Fruit fly (Drosophila melanogaster) whole organism, embryonic: ENCODE measurements around the gene CG14339.

ENCODE experiments used
- Adf1 ChIP-seq: fragments of 200-800 bp; sonication (Bioruptor generic); IDR thresholded peaks from 2 replicates; pipeline ENCODE4 v1.3.6; 2022; ENCODE audit warnings: missing biosample characterization, missing genetic modification characterization
- CG10267 ChIP-seq: fragments of 200-800 bp; sonication (Bioruptor generic); optimal IDR thresholded peaks from 2 replicates; lab custom pipeline; 2018; ENCODE audit warnings: missing biosample characterization, mild to moderate bottlenecking, missing genetic modification characterization, moderate library complexity
- CG11695 ChIP-seq: fragments of 200-800 bp; sonication (Bioruptor generic); IDR thresholded peaks from 3 replicates; pipeline ENCODE4 v1.3.6; 2022; ENCODE audit warnings: missing biosample characterization, missing genetic modification characterization
- CG13123 ChIP-seq: fragments of 200-800 bp; sonication (Bioruptor generic); optimal IDR thresholded peaks from 2 replicates; lab custom pipeline; 2016; ENCODE audit warnings: missing biosample characterization, missing genetic modification characterization
- CG14050 ChIP-seq: fragments of 200-800 bp; sonication (Bioruptor generic); IDR thresholded peaks from 3 replicates; pipeline ENCODE4 v1.3.6; 2022; ENCODE audit warnings: missing biosample characterization, missing genetic modification characterization
- CG15696 ChIP-seq: fragments of 200-800 bp; sonication (Bioruptor generic); optimal IDR thresholded peaks from 2 replicates; lab custom pipeline; 2019; ENCODE audit warnings: missing biosample characterization, mild to moderate bottlenecking, missing genetic modification characterization, moderate library complexity
- CG1602 ChIP-seq: fragments of 200-800 bp; sonication (Bioruptor generic); optimal IDR thresholded peaks from 3 replicates; lab custom pipeline; 2016; ENCODE audit warnings: missing biosample characterization, missing genetic modification characterization
- CG17802 ChIP-seq: fragments of 200-800 bp; sonication (Bioruptor generic); optimal IDR thresholded peaks from 2 replicates; lab custom pipeline; 2018; ENCODE audit warnings: missing biosample characterization, mild to moderate bottlenecking, missing genetic modification characterization, moderate library complexity
- CG17912 ChIP-seq: fragments of 200-800 bp; sonication (Bioruptor generic); optimal IDR thresholded peaks from 2 replicates; lab custom pipeline; 2018; ENCODE audit warnings: missing biosample characterization, mild to moderate bottlenecking, missing genetic modification characterization
- CG2199 ChIP-seq: fragments of 200-800 bp; sonication (Bioruptor generic); IDR thresholded peaks from 3 replicates; pipeline ENCODE4 v1.3.6; 2022; ENCODE audit warnings: missing biosample characterization, missing genetic modification characterization
- CG2889 ChIP-seq: fragments of 200-800 bp; sonication (Bioruptor generic); IDR thresholded peaks from 3 replicates; pipeline ENCODE4 v1.3.6; 2022; ENCODE audit warnings: missing biosample characterization, missing genetic modification characterization
- CG32767 ChIP-seq: fragments of 200-800 bp; sonication (Bioruptor generic); IDR thresholded peaks from 2 replicates; pipeline ENCODE4 v1.3.6; 2022; ENCODE audit warnings: missing biosample characterization, missing genetic modification characterization
- CG3847 ChIP-seq: fragments of 200-800 bp; sonication (Bioruptor generic); IDR thresholded peaks from 2 replicates; pipeline ENCODE4 v1.3.6; 2022; ENCODE audit warnings: missing biosample characterization, missing genetic modification characterization
- CG4424 ChIP-seq: fragments of 200-800 bp; sonication (Bioruptor generic); optimal IDR thresholded peaks from 3 replicates; lab custom pipeline; 2016; ENCODE audit warnings: missing biosample characterization, missing genetic modification characterization
- CG4854 ChIP-seq: fragments of 200-800 bp; sonication (Bioruptor generic); optimal IDR thresholded peaks from 2 replicates; lab custom pipeline; 2016; ENCODE audit warnings: missing biosample characterization, missing genetic modification characterization, inconsistent platforms
- CG8290 ChIP-seq, 3 experiments: fragments of 200-800 bp; sonication (Bioruptor generic); optimal IDR thresholded peaks; 2 replicates each; lab custom pipeline; 2016 to 2019; ENCODE audit warnings: missing biosample characterization in 3 of 3, missing genetic modification characterization in 3 of 3, mild to moderate bottlenecking in 2 of 3, moderate library complexity in 1 of 3
- CG8478 ChIP-seq: fragments of >200 bp; optimal IDR thresholded peaks from 2 replicates; lab custom pipeline; 2018
- Camta ChIP-seq: fragments of 200-800 bp; sonication (Bioruptor generic); optimal IDR thresholded peaks from 2 replicates; lab custom pipeline; 2016; ENCODE audit warnings: missing biosample characterization, missing genetic modification characterization
- Chrac-16 ChIP-seq: fragments of 200-800 bp; sonication (Bioruptor generic); optimal IDR thresholded peaks from 3 replicates; lab custom pipeline; 2016; ENCODE audit warnings: missing biosample characterization, missing genetic modification characterization
- D ChIP-seq, 2 experiments: fragments of 200-800 bp in 1 of 2; fragments of >200 bp in 1 of 2; sonication (Bioruptor generic) in 1 of 2; optimal IDR thresholded peaks; 2 replicates in 1 of 2; 3 replicates in 1 of 2; lab custom pipeline; 2017; ENCODE audit warnings: mild to moderate bottlenecking in 1 of 2, missing biosample characterization in 1 of 2, missing genetic modification characterization in 1 of 2, missing genetic modification reagents in 1 of 2
- Dfd ChIP-seq, 2 experiments: fragments of >200 bp; optimal IDR thresholded peaks; 2 replicates each; lab custom pipeline; 2017; ENCODE audit warnings: missing biosample characterization in 2 of 2, missing genetic modification characterization in 2 of 2
- Dref ChIP-seq: fragments of 200-800 bp; sonication (Bioruptor generic); IDR thresholded peaks from 2 replicates; pipeline ENCODE4 v1.3.6; 2022; ENCODE audit warnings: missing biosample characterization, missing genetic modification characterization
- E2f2 ChIP-seq: fragments of 200-800 bp; sonication (Bioruptor generic); IDR thresholded peaks from 2 replicates; pipeline ENCODE4 v1.3.6; 2022; ENCODE audit warnings: missing biosample characterization, missing genetic modification characterization
- H15 ChIP-seq: fragments of 200-800 bp; sonication (Bioruptor generic); IDR thresholded peaks from 3 replicates; pipeline ENCODE4 v1.3.6; 2022; ENCODE audit warnings: missing biosample characterization, missing genetic modification characterization
- HHEX ChIP-seq: fragments of 200-800 bp; sonication (Bioruptor generic); optimal IDR thresholded peaks from 3 replicates; lab custom pipeline; 2017; ENCODE audit warnings: missing biosample characterization, mild to moderate bottlenecking, missing genetic modification characterization, missing genetic modification reagents
- Hmr ChIP-seq: fragments of 200-800 bp; sonication (Bioruptor generic); optimal IDR thresholded peaks from 3 replicates; lab custom pipeline; 2017; ENCODE audit warnings: mild to moderate bottlenecking, missing biosample characterization, missing genetic modification reagents, missing genetic modification characterization
- Hr78 ChIP-seq, 2 experiments: fragments of 200-800 bp in 1 of 2; fragments of >200 bp in 1 of 2; sonication (Bioruptor generic) in 1 of 2; optimal IDR thresholded peaks; 2 replicates each; lab custom pipeline; 2017 to 2019; ENCODE audit warnings: missing biosample characterization in 2 of 2, missing genetic modification characterization in 2 of 2, mild to moderate bottlenecking in 1 of 2, moderate library complexity in 1 of 2
- MBD-R2 ChIP-seq: fragments of 200-800 bp; sonication (Bioruptor generic); IDR thresholded peaks from 2 replicates; pipeline ENCODE4 v1.3.6; 2022; ENCODE audit warnings: missing biosample characterization, missing genetic modification characterization
- Meics ChIP-seq: fragments of 200-800 bp; sonication (Bioruptor generic); optimal IDR thresholded peaks from 2 replicates; lab custom pipeline; 2017; ENCODE audit warnings: missing biosample characterization, mild to moderate bottlenecking, missing genetic modification characterization
- Optix ChIP-seq: fragments of 200-800 bp; sonication (Bioruptor generic); IDR thresholded peaks from 3 replicates; pipeline ENCODE4 v1.3.6; 2022; ENCODE audit warnings: missing biosample characterization, missing genetic modification characterization
- Xbp1 ChIP-seq: fragments of 200-800 bp; sonication (Bioruptor generic); optimal IDR thresholded peaks from 3 replicates; lab custom pipeline; 2016; ENCODE audit warnings: missing biosample characterization, mild to moderate bottlenecking, missing genetic modification characterization
- ab ChIP-seq: fragments of 200-800 bp; sonication (Bioruptor generic); optimal IDR thresholded peaks from 2 replicates; lab custom pipeline; 2016; ENCODE audit warnings: missing biosample characterization, missing genetic modification characterization
- ap ChIP-seq: fragments of 200-800 bp; sonication (Bioruptor generic); IDR thresholded peaks from 2 replicates; pipeline ENCODE4 v1.3.6; 2022; ENCODE audit warnings: missing biosample characterization, missing genetic modification characterization
- btn ChIP-seq: fragments of 200-800 bp; sonication (Bioruptor generic); optimal IDR thresholded peaks from 2 replicates; lab custom pipeline; 2016; ENCODE audit warnings: missing biosample characterization, missing genetic modification characterization
- cad ChIP-seq: fragments of >200 bp; optimal IDR thresholded peaks from 2 replicates; lab custom pipeline; 2017; ENCODE audit warnings: missing biosample characterization, missing genetic modification characterization
- cato ChIP-seq: fragments of 200-800 bp; sonication (Bioruptor generic); optimal IDR thresholded peaks from 2 replicates; lab custom pipeline; 2016; ENCODE audit warnings: missing biosample characterization, missing genetic modification characterization, borderline replicate concordance
- croc ChIP-seq: fragments of 200-800 bp; sonication (Bioruptor generic); conservative IDR thresholded peaks from 3 replicates; pipeline ENCODE4 v1.3.6; 2022; ENCODE audit warnings: missing biosample characterization, missing genetic modification characterization
- ems ChIP-seq: fragments of 200-800 bp; sonication (Bioruptor generic); optimal IDR thresholded peaks from 3 replicates; lab custom pipeline; 2016; ENCODE audit warnings: missing biosample characterization, missing genetic modification characterization
- fd96Cb ChIP-seq: fragments of 200-800 bp; sonication (Bioruptor generic); optimal IDR thresholded peaks from 2 replicates; lab custom pipeline; 2018; ENCODE audit warnings: missing biosample characterization, mild to moderate bottlenecking, missing genetic modification characterization, moderate library complexity
- gfzf ChIP-seq: fragments of 200-800 bp; sonication (Bioruptor generic); optimal IDR thresholded peaks from 2 replicates; lab custom pipeline; 2016; ENCODE audit warnings: missing biosample characterization, mild to moderate bottlenecking, missing genetic modification characterization, moderate library complexity
- insv ChIP-seq, 2 experiments: fragments of 200-800 bp; sonication (Bioruptor generic); optimal IDR thresholded peaks; 3 replicates each; lab custom pipeline; 2016 to 2018; ENCODE audit warnings: missing biosample characterization in 2 of 2, missing genetic modification characterization in 2 of 2
- kni ChIP-seq: fragments of 200-800 bp; sonication (Bioruptor generic); optimal IDR thresholded peaks from 3 replicates; lab custom pipeline; 2017; ENCODE audit warnings: mild to moderate bottlenecking, missing biosample characterization, missing genetic modification reagents, missing genetic modification characterization
- lilli ChIP-seq: fragments of 200-800 bp; sonication (Bioruptor generic); optimal IDR thresholded peaks from 3 replicates; lab custom pipeline; 2016; ENCODE audit warnings: missing biosample characterization, missing genetic modification characterization
- onecut ChIP-seq: fragments of 200-800 bp; sonication (Bioruptor generic); IDR thresholded peaks from 2 replicates; pipeline ENCODE4 v1.3.6; 2022; ENCODE audit warnings: missing biosample characterization, missing genetic modification characterization
- org-1 ChIP-seq: fragments of 200-800 bp; sonication (Bioruptor generic); optimal IDR thresholded peaks from 2 replicates; lab custom pipeline; 2017; ENCODE audit warnings: missing biosample characterization, missing genetic modification characterization
- p53 ChIP-seq: fragments of 200-800 bp; sonication (Bioruptor generic); optimal IDR thresholded peaks from 2 replicates; lab custom pipeline; 2016; ENCODE audit warnings: missing biosample characterization, missing genetic modification characterization
- pfk ChIP-seq: fragments of 200-800 bp; sonication (Bioruptor generic); optimal IDR thresholded peaks from 2 replicates; lab custom pipeline; 2018; ENCODE audit warnings: missing biosample characterization, mild to moderate bottlenecking, missing genetic modification characterization, moderate library complexity
- scrt ChIP-seq: fragments of 200-800 bp; sonication (Bioruptor generic); optimal IDR thresholded peaks from 2 replicates; lab custom pipeline; 2018; ENCODE audit warnings: missing biosample characterization, mild to moderate bottlenecking, missing genetic modification characterization, moderate library complexity
- sd ChIP-seq: fragments of 200-800 bp; sonication (Bioruptor generic); optimal IDR thresholded peaks from 3 replicates; lab custom pipeline; 2018; ENCODE audit warnings: missing biosample characterization, mild to moderate bottlenecking, missing genetic modification characterization, moderate library complexity
- sens ChIP-seq: fragments of 200-800 bp; sonication (Bioruptor generic); peaks from one replicate; lab custom pipeline; 2016; ENCODE audit warnings: missing biosample characterization, missing genetic modification characterization
- stc ChIP-seq: fragments of 200-800 bp; sonication (Bioruptor generic); IDR thresholded peaks from 2 replicates; pipeline ENCODE4 v1.3.6; 2022; ENCODE audit warnings: missing biosample characterization, missing genetic modification characterization

CG14339 gene

dm6 chr2L:1065038-1065437, 43.3 kb upstream of the CG14339 start (continued):
- peak; percentile 87 for TF ChIP-seq sens (GFP tag; lab: Kevin White, UChicago)
- TF ChIP-seq CG32767 (GFP tag; lab: Robert Waterston, UW): no peak
- no peak for TF ChIP-seq H15 (GFP tag; lab: Robert Waterston, UW)
- TF ChIP-seq onecut (GFP tag; lab: Robert Waterston, UW): 0 out of 2 replicates have a peak, but pooled peaks have one; percentile 6
- TF ChIP-seq Dref (GFP tag; lab: Robert Waterston, UW): no peak
- TF ChIP-seq pfk: no peak
- TF ChIP-seq insv (GFP tag; optimal IDR thresholded peaks at IDR 0.05; lab: Kevin White, UChicago): no peak
- no peak for TF ChIP-seq kni (GFP tag; lab: Kevin White, UChicago)
- peak; percentile 49; the same call in 2 of the 3 replicates for TF ChIP-seq croc (GFP tag; lab: Robert Waterston, UW)
- no peak for TF ChIP-seq CG4424 (GFP tag; lab: Kevin White, UChicago)
- no peak for TF ChIP-seq ab (GFP tag; lab: Kevin White, UChicago)
- no peak for TF ChIP-seq CG13123 (GFP tag; lab: Kevin White, UChicago)
- no peak for TF ChIP-seq CG4854 (GFP tag; lab: Kevin White, UChicago)
- no peak for TF ChIP-seq cato (GFP tag; lab: Kevin White, UChicago)
- peak; percentile 1 for TF ChIP-seq CG15696
- no peak for TF ChIP-seq cad
- no peak for TF ChIP-seq Dfd (GFP tag; optimal IDR thresholded peaks at IDR 0.05; lab: Kevin White, UChicago)
- no peak for TF ChIP-seq Camta (GFP tag; lab: Kevin White, UChicago)
- no peak for TF ChIP-seq ems
- no peak for TF ChIP-seq MBD-R2 (GFP tag; lab: Robert Waterston, UW)
- TF ChIP-seq CG8290 (GFP tag; optimal IDR thresholded peaks at IDR 0.05; lab: Kevin White, UChicago): no peak
- no peak for TF ChIP-seq CG8290 (tag; optimal IDR thresholded peaks at IDR 0.05; lab: Kevin White, UChicago)
- TF ChIP-seq CG3847 (GFP tag; lab: Robert Waterston, UW): no peak
- TF ChIP-seq org-1: no peak
- TF ChIP-seq gfzf (GFP tag; lab: Kevin White, UChicago): no peak
- no peak for TF ChIP-seq Hmr
- no peak for TF ChIP-seq CG8478
- TF ChIP-seq CG17802 (tag; lab: Kevin White, UChicago): no peak
- TF ChIP-seq CG17912 (GFP tag; lab: Kevin White, UChicago): no peak
- TF ChIP-seq Optix (GFP tag; lab: Robert Waterston, UW): 0 out of 3 replicates have a peak, but pooled peaks have one; percentile 20
- TF ChIP-seq btn: no peak
- TF ChIP-seq stc (GFP tag; lab: Robert Waterston, UW): no peak
- no peak for TF ChIP-seq HHEX (GFP tag; lab: Kevin White, UChicago)
- no peak for TF ChIP-seq ap (GFP tag; lab: Robert Waterston, UW)
- TF ChIP-seq E2f2 (GFP tag; lab: Robert Waterston, UW): no peak
- peak; percentile 10 for TF ChIP-seq Xbp1 (GFP tag; lab: Kevin White, UChicago)
- peak in 1 of 2 experiments; percentile 12 for TF ChIP-seq Hr78 (GFP tag; optimal IDR thresholded peaks at IDR 0.05; lab: Kevin White, UChicago)
- TF ChIP-seq D (optimal IDR thresholded peaks at IDR 0.05; lab: Kevin White, UChicago): no peak
- TF ChIP-seq D (GFP tag; optimal IDR thresholded peaks at IDR 0.05; lab: Kevin White, UChicago): no peak
- no peak for TF ChIP-seq CG1602
- TF ChIP-seq fd96Cb (tag; lab: Kevin White, UChicago): no peak
- TF ChIP-seq scrt (GFP tag; lab: Kevin White, UChicago): no peak
- no peak for TF ChIP-seq CG14050 (GFP tag; lab: Robert Waterston, UW)
- TF ChIP-seq Chrac-16 (GFP tag; lab: Kevin White, UChicago): peak; percentile 2
- no peak for TF ChIP-seq CG10267
- TF ChIP-seq Adf1: no peak
- TF ChIP-seq lilli: no peak
- TF ChIP-seq CG2889 (GFP tag; lab: Robert Waterston, UW): no peak
- TF ChIP-seq sd (tag; lab: Kevin White, UChicago): no peak
- TF ChIP-seq CG11695: no peak
- no peak for TF ChIP-seq Meics (GFP tag; lab: Kevin White, UChicago)
- TF ChIP-seq p53 (GFP tag; lab: Kevin White, UChicago): no peak
- 0 out of 3 replicates have a peak, but pooled peaks have one; percentile 8 for TF ChIP-seq CG2199 (GFP tag; lab: Robert Waterston, UW)
